Fruit fly (Drosophila melanogaster) Kc167 (cell line): ENCODE measurements around the gene pxb.

Source experiments
- Myc ChIP-seq: fragments of >200 bp; optimal IDR thresholded peaks from 2 replicates; lab custom pipeline; 2017; ENCODE audit warnings: missing external identifiers
- Sin3A ChIP-seq: fragments of >200 bp; optimal IDR thresholded peaks from 2 replicates; lab custom pipeline; 2018; ENCODE audit warnings: missing external identifiers
- h ChIP-seq: fragments of >200 bp; optimal IDR thresholded peaks from 3 replicates; lab custom pipeline; 2018; ENCODE audit warnings: missing external identifiers
- insv ChIP-seq: fragments of >200 bp; optimal IDR thresholded peaks from 3 replicates; lab custom pipeline; 2018; ENCODE audit warnings: missing external identifiers
- psq ChIP-seq: fragments of >200 bp; optimal IDR thresholded peaks from 2 replicates; lab custom pipeline; 2017; ENCODE audit warnings: missing external identifiers
- ttk ChIP-seq: sonication (Bioruptor generic); optimal IDR thresholded peaks from 2 replicates; lab custom pipeline; 2017; ENCODE audit warnings: missing external identifiers

pxb gene

DNA sequence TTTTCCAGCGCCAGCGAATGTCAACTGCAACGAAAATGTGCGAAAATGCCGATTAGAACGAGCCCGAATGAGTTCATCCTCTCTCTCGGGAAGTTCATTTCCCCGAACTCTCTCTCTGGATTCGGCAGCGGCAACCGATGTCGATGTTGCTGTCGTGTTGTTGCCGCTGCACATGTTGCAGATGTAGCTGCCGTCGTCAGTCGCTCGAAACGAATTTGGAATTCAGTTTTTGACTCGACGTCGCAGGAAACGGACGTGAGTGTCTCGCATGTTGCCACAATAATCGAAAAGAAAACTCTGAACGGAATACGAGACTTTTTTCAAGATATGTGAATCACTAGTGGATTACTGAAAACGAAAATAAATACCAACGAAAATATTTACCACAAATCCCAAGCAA, at the start of gene pxb:
TSS of gene pxb (plus strand) at position 222 of the 400 bp plus-strand sequence.
- no peak for TF ChIP-seq Sin3A (lab: Kevin White, UChicago)
- no peak for TF ChIP-seq psq (lab: Kevin White, UChicago)
- no peak for TF ChIP-seq h (lab: Kevin White, UChicago)
- TF ChIP-seq Myc = no peak
- no peak for TF ChIP-seq ttk (lab: Kevin White, UChicago)
- no peak for TF ChIP-seq insv (lab: Kevin White, UChicago)

DNA sequence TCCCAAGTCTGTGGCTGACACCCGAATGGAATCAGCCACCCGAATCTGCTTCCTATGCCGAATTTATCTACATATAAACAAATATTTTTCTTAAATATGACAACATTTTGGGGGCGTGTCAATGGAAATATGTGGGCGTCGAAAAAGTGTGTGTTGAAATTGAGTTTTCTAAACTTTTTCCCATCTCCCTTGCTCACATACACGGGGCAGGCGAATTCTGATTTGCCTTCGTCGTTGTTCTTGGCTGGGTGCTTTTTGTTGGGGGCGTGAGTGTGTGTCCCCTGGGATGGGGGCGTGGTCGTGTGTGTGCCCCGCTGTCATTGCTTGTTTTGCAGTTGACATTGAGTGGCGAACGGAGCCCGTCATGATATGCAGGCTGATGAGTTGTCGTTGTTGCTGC, 48.3 kb upstream of the pxb start:
- TF ChIP-seq ttk (lab: Kevin White, UChicago) (no peak), insv (lab: Kevin White, UChicago) (no peak), psq (lab: Kevin White, UChicago) (no peak), h (lab: Kevin White, UChicago) (no peak), Myc (no peak), Sin3A (lab: Kevin White, UChicago) (no peak)

DNA sequence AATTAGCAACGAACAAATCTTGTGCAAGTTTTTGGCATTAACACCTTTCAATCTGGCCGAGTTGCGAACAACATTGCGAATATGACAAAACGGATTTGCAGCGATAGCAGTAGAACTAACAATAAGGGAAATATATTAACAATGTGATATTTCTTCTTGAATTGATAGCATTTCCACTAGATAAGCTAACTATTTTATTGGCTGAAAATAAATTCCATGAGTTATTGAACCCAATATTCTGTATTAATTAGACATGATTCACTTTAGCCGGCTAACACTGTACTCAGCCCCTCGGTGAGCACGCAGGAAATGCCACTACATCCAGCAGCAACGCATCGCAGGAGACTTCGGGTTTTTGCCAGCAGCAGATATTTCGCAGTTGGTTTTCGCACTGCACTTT, 39.1 kb upstream of the pxb start:
- TF ChIP-seq insv (lab: Kevin White, UChicago) = no peak
- no peak for TF ChIP-seq Sin3A (lab: Kevin White, UChicago)
- TF ChIP-seq ttk (lab: Kevin White, UChicago) = no peak
- no peak for TF ChIP-seq h (lab: Kevin White, UChicago)
- no peak for TF ChIP-seq Myc
- TF ChIP-seq psq (lab: Kevin White, UChicago) = no peak

DNA sequence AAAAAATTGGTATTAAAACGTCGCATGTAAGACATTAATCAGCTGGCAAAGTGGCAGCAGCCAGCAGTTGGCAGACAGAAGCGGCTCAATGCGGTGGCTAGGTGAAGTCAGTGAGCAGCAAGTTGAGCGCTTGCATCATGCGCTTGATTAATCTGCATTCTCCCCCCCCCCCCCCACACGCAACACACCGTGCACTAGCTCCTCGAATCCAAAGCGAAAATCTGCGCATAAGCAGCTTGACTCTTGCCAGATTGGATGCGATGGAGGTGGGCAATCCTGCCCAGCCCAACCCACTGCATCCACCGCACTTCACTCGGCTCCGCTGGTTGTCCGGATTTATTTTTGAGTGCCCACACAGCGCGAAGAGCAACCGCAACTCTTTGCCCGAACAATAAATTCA, 38.7 kb upstream of the pxb start:
- TF ChIP-seq insv (lab: Kevin White, UChicago) (no peak), psq (lab: Kevin White, UChicago) (no peak), ttk (lab: Kevin White, UChicago) (no peak), Myc (no peak), Sin3A (lab: Kevin White, UChicago) (no peak), h (lab: Kevin White, UChicago) (no peak)

DNA sequence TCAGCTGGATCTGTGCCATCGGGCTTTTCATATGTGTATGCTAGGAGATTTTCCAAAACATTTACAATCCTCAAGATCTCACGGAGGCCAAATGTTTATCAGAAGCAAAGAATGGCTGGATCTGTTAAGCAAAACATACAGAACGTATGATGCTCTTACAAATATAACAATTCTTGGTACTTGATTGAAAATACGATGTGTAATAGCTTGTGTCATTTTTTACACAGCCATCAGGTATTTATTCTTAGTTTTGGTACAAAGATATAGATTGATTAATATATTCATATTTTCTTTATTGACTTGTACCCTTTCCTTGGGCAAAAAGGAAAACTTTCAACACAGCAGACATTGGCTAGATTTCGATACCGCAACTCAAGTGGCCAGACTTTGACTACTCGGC, 38.0 kb upstream of the pxb start:
- no peak for TF ChIP-seq psq (lab: Kevin White, UChicago)
- no peak for TF ChIP-seq insv (lab: Kevin White, UChicago)
- no peak for TF ChIP-seq ttk (lab: Kevin White, UChicago)
- no peak for TF ChIP-seq h (lab: Kevin White, UChicago)
- TF ChIP-seq Myc = no peak
- TF ChIP-seq Sin3A (lab: Kevin White, UChicago) = no peak

DNA sequence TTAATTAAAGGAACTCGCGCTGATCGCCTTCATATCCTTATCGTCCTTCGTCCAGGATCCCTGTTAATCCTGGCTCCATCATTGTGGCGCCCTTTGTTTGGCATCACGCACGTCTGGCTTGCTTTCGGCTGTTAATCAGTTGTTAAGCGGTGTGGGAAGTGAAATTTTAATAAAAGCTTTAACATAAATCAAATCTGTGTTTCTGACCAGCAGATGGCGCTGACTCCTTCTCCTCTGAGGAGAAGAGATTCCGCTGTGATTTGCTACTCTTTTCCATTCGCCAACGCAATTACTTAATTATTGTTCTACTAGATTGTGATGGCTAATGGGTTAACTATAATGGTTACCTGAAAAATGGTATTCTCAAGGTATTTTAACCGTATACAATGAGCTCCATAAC, 35.9 kb upstream of the pxb start:
- TF ChIP-seq psq (lab: Kevin White, UChicago) (no peak), h (lab: Kevin White, UChicago) (no peak), insv (lab: Kevin White, UChicago) (no peak), Sin3A (lab: Kevin White, UChicago) (no peak), ttk (lab: Kevin White, UChicago) (no peak), Myc (no peak)

DNA sequence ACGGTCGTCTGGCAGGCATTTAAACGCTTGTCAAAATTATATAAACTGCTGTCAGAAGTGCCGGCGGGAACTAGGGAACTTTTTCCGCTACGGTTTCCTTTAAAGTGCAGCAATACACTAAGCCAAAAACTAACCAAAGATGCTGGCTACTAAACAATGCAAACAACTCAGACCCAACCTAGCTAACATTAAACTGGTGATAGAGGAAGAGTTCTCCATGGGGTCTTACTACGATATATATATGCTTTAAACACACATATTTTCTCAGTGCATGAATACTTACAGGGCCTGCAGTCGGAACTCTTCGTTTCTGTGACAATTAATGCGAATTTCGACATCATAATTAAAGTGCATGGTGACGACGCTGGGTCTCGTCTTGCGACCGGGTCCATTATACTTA, 35.1 kb upstream of the pxb start:
- no peak for TF ChIP-seq Sin3A (lab: Kevin White, UChicago)
- TF ChIP-seq insv (lab: Kevin White, UChicago) = no peak
- no peak for TF ChIP-seq Myc
- TF ChIP-seq ttk (lab: Kevin White, UChicago) = no peak
- no peak for TF ChIP-seq h (lab: Kevin White, UChicago)
- no peak for TF ChIP-seq psq (lab: Kevin White, UChicago)

DNA sequence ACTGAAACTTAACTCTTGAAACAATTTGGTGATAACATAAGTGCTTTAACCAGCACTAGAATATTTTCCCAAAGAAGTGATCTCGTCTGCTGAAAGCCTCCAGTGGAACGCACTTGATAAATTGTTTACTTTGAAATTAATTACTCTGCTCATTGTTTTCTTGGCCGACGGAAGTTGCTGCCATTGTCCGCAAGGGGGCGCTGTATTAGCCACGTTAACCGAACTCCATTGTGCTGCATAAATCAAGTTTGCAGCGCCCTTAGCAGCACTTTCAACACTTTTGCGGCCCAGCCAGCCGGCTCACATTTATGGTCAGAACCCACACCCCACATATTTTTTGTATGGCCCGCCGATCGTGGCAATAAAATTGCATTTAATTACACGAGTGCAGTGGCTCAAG, 33.5 kb upstream of the pxb start:
- TF ChIP-seq h (lab: Kevin White, UChicago) = no peak
- TF ChIP-seq ttk (lab: Kevin White, UChicago) = no peak
- no peak for TF ChIP-seq Sin3A (lab: Kevin White, UChicago)
- no peak for TF ChIP-seq insv (lab: Kevin White, UChicago)

DNA sequence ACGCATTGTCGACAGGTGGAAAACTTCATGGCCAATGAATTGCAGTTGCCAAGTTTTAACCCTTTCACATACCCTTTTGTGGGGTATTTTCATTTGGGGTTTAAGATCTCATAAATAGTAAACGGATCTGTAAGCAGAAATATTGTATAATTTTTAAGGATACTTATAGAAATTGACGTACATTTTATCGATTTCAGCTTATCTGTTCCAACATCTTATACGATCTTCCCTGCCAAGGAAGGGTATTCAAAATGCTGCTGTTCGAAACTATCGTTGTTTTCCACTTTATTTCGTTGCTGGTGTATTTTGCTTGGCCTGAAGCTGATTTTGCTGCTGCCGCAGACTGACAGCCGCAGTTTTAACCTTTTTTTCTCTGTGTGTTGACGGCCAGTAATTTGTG, 31.8 kb upstream of the pxb start:
- TF ChIP-seq psq (lab: Kevin White, UChicago) (no peak), Sin3A (lab: Kevin White, UChicago) (no peak), Myc (no peak), insv (lab: Kevin White, UChicago) (no peak), h (lab: Kevin White, UChicago) (no peak), ttk (lab: Kevin White, UChicago) (no peak)

DNA sequence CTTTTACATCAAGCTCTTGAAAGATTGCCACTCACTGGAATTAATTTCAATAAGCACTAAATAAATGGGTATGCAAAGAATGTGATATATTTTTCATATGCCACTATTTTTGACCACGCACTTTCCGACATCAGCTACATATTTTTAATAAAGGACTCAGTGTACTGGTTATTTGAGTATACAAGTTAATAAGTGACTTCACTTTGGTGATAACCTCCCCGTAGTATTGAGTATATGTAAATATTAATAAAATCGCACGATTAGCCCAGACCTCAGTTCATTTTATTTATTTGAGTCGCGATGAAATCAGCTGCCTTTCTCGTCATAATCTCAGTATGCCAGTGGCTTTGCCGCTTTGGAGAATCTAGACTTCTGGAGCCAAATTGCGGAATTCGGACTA, 30.8 kb upstream of the pxb start, which contains the start of gene CG43335:
TSS of gene CG43335 (plus strand) at position 301 of the 400 bp plus-strand sequence.
- no peak for TF ChIP-seq h (lab: Kevin White, UChicago)
- no peak for TF ChIP-seq Sin3A (lab: Kevin White, UChicago)

DNA sequence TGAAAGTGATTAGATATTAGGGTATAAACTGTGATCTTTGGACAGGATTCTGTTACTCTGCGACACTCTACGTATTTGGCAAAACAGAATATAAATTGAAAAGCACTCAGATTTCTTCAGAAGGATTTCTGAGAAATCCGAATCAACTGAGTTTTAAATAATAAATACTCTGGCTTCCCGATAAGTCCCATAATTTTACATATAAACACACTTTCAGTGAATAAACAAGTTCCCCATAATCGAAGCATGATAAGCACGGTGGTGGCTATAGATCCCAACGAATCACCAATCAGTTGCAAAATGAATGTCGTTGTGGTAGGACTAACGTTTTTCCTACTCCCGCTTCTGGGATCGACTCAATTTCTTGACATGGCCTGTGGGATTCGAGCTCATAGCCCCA, 29.1 kb upstream of the pxb start, which contains the start of gene CG43336:
TSS of gene CG43336 (plus strand) at position 301 of the 400 bp plus-strand sequence.
- TF ChIP-seq insv (lab: Kevin White, UChicago) (no peak), Sin3A (lab: Kevin White, UChicago) (no peak), psq (lab: Kevin White, UChicago) (no peak), h (lab: Kevin White, UChicago) (no peak), Myc (no peak), ttk (lab: Kevin White, UChicago) (no peak)

DNA sequence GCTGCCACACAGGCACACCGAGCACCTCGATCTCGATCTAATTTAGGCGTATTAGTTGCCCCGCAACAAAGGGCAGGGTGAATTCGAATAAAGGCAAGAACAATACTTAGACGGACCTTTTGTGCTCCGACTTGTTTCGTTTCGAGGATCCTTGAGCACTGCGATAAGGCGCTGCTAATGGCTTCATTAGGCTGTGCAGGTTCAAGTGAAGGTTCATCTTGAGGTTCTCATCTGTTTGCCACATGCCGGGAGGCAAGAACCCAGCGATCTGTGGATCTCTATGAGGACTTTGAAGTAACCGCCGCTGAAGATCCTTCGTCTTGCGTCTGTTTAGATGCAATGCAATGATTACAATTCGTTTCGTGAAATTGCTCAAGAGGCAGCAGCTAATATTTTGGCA, 26.0 kb upstream of the pxb start:
- TF ChIP-seq Myc (no peak), insv (lab: Kevin White, UChicago) (no peak), ttk (lab: Kevin White, UChicago) (no peak), Sin3A (lab: Kevin White, UChicago) (no peak), h (lab: Kevin White, UChicago) (no peak), psq (lab: Kevin White, UChicago) (no peak)
